Worm (Caenorhabditis elegans): Measurements from ENCODE around the gene K09A9.8.

The K09A9.8 gene

DNA sequence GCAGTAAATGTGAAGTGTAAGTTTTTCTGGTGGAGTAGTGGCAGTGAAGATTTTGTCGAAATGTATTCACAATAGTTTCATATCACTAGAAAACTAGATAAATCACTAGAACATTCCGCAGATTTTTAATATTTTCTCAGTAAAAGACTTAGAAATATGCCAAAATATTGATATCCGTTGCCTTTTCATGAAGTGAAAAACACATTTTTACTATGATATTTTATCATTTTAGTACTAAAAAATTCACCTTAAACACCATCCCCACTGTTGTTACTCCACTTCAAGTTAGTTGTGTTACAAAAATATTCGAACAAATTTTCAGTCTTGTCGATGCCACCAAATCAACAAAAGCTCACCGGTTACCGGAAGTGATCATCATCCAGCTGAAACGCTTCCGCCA is 3.6 kb downstream of the K09A9.8 start:
- TF ChIP-seq Y56A3A.18 (GFP tag; IDR thresholded peaks at IDR 0.05) (no peak), lsy-27 (tag; optimal IDR thresholded peaks at IDR 0.05; ENCODE audit: borderline replicate concordance, insufficient read depth) (no peak), B0336.3 (GFP tag; IDR thresholded peaks at IDR 0.05) (no peak), nhr-120 (GFP tag; IDR thresholded peaks at IDR 0.05) (no peak), ceh-27 (GFP tag; optimal IDR thresholded peaks at IDR 0.05) (no peak)

ce11 chrX:15591068-15591467 is 5.9 kb downstream of the K09A9.8 start, which contains the start of gene usp-33:
usp-33 (plus strand) TSS chrX:15591368.
- no peak for TF ChIP-seq Y79H2A.3 (GFP tag; conservative IDR thresholded peaks at IDR 0.05)
- TF ChIP-seq fkh-3 (tag; optimal IDR thresholded peaks at IDR 0.05) = no peak
- TF ChIP-seq lin-26 (GFP tag; IDR thresholded peaks at IDR 0.05) = no peak
- no peak for TF ChIP-seq rec-8 (tag; optimal IDR thresholded peaks at IDR 0.05)
- no peak for TF ChIP-seq attf-5 (GFP tag; optimal IDR thresholded peaks at IDR 0.05)
- no peak for TF ChIP-seq nhr-179 (tag; optimal IDR thresholded peaks at IDR 0.05)
- no peak for TF ChIP-seq D2030.7 (GFP tag; IDR thresholded peaks at IDR 0.05)
- no peak for TF ChIP-seq F52B5.7 (tag; optimal IDR thresholded peaks at IDR 0.05)
- no peak for TF ChIP-seq K12H6.12 (tag; optimal IDR thresholded peaks at IDR 0.05)
- TF ChIP-seq pha-4 (tag; optimal IDR thresholded peaks at IDR 0.05) = no peak
- no peak for TF ChIP-seq K11D2.4 (GFP tag; IDR thresholded peaks at IDR 0.05)

DNA sequence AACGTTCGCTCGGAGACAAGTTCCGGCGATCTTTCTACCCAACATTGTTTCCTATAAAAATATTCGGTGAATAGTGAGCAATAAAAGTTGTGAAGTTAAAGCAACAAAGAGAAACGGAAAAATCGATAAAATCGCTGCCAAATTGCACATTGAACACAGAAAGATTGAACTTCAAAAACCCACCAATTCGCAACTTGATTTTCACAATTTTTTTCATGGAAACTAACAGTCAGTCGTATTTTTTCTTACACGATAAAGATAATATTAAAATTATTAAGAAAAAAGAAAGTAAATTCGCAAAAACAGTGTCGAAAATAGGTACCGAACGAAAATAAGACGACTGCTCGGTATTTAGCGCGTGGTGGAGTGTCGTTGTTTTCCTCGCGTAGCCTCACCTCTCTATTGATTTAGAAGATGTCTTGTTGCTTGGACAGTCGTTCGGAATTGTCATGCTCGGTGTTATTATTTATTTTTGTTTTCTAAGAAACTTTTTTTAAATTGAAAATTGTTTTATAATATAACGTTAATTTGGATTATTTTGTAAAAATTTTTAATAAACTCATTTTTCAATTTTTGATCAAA is 6.5 kb downstream of the K09A9.8 start, which contains the start of gene gas-1:
Gene gas-1 (minus strand): TSS at position 51 of the 582 bp plus-strand sequence.
- no peak for TF ChIP-seq ceh-91 (GFP tag; IDR thresholded peaks at IDR 0.05)
- peak; percentile 88 for TF ChIP-seq attf-3 (GFP tag; conservative IDR thresholded peaks at IDR 0.05)
- no peak for TF ChIP-seq ccch-3 (GFP tag; optimal IDR thresholded peaks at IDR 0.05)
- peak; percentile 10; the same call in 1 of the 2 replicates for TF ChIP-seq hmg-1.2 (GFP tag; IDR thresholded peaks at IDR 0.05)

ce11 chrX:15586192-15586591 is 10.8 kb downstream of the K09A9.8 start:
- TF ChIP-seq F57A8.1 (GFP tag; optimal IDR thresholded peaks at IDR 0.05) (no peak), C06A6.2 (GFP tag; conservative IDR thresholded peaks at IDR 0.05) (no peak), zfh-2 (GFP tag; conservative IDR thresholded peaks at IDR 0.05) (peak; percentile 49; the same call in 1 of the 2 replicates), hmg-1.2 (GFP tag; IDR thresholded peaks at IDR 0.05) (0 out of 2 replicates have a peak, but pooled peaks have one; percentile 20), athp-1 (tag; optimal IDR thresholded peaks at IDR 0.05) (no peak), aptf-3 (GFP tag; IDR thresholded peaks at IDR 0.05) (no peak), somi-1 (GFP tag; optimal IDR thresholded peaks at IDR 0.05) (no peak), ceh-91 (GFP tag; IDR thresholded peaks at IDR 0.05) (no peak), rpc-1 (optimal IDR thresholded peaks at IDR 0.05) (no peak), rpc-1 (tag; optimal IDR thresholded peaks at IDR 0.05) (no peak), ets-4 (GFP tag; optimal IDR thresholded peaks at IDR 0.05) (no peak), gei-17 (GFP tag; optimal IDR thresholded peaks at IDR 0.05) (no peak), nhr-80 (tag; optimal IDR thresholded peaks at IDR 0.05) (no peak), sea-2 (GFP tag; IDR thresholded peaks at IDR 0.05) (no peak), nhr-27 (tag; optimal IDR thresholded peaks at IDR 0.05) (no peak), lir-1 (GFP tag; conservative IDR thresholded peaks at IDR 0.05) (no peak), snpc-4 (GFP tag; optimal IDR thresholded peaks at IDR 0.05) (no peak), snpc-4 (tag; optimal IDR thresholded peaks at IDR 0.05) (peak in 2 of 4 experiments; percentile 69 to 71), ztf-28 (GFP tag; IDR thresholded peaks at IDR 0.05) (no peak), ceh-79 (tag; optimal IDR thresholded peaks at IDR 0.05) (no peak)
